Worm (Caenorhabditis elegans) whole organism, late embryonic: ENCODE measurements around the gene rgs-4.

Experiments used
- C08G9.2 ChIP-seq: sonication (generic microtip); optimal IDR thresholded peaks from 2 replicates; lab custom pipeline; 2016; ENCODE audit warnings: mild to moderate bottlenecking, missing genetic modification characterization, moderate library complexity, missing compliant biosample characterization
- C38D4.7 ChIP-seq: fragments of 200-800 bp; sonication (Bioruptor generic); optimal IDR thresholded peaks from 2 replicates; lab custom pipeline; 2018; ENCODE audit warnings: mild to moderate bottlenecking, missing genetic modification characterization, moderate library complexity, missing compliant biosample characterization
- K02D7.2 ChIP-seq: sonication (generic microtip); optimal IDR thresholded peaks from 2 replicates; lab custom pipeline; 2017; ENCODE audit warnings: mild to moderate bottlenecking, missing genetic modification characterization, missing compliant biosample characterization
- K09A11.1 ChIP-seq: sonication (generic microtip); optimal IDR thresholded peaks from 2 replicates; lab custom pipeline; 2017; ENCODE audit warnings: antibody characterized with exemption, mild to moderate bottlenecking, missing genetic modification characterization, missing compliant biosample characterization; ENCODE audit not compliant: insufficient read depth
- T23F11.4 ChIP-seq: fragments of 200-800 bp; sonication (Bioruptor generic); optimal IDR thresholded peaks from 2 replicates; lab custom pipeline; 2018; ENCODE audit warnings: mild to moderate bottlenecking, missing genetic modification characterization, missing compliant biosample characterization
- ceh-18 ChIP-seq: sonication (generic microtip); optimal IDR thresholded peaks from 2 replicates; lab custom pipeline; 2016; ENCODE audit warnings: missing genetic modification characterization, missing compliant biosample characterization
- ceh-19 ChIP-seq: fragments of 200-800 bp; sonication (Bioruptor generic); optimal IDR thresholded peaks from 2 replicates; lab custom pipeline; 2018; ENCODE audit warnings: mild to moderate bottlenecking, missing genetic modification characterization, missing compliant biosample characterization
- ceh-24 ChIP-seq: sonication (generic microtip); optimal IDR thresholded peaks from 2 replicates; lab custom pipeline; 2016; ENCODE audit warnings: mild to moderate bottlenecking, missing genetic modification characterization, missing compliant biosample characterization
- ceh-30 ChIP-seq: fragments of 150-350 bp; optimal IDR thresholded peaks from 2 replicates; lab custom pipeline; 2014; ENCODE audit warnings: missing biosample characterization, missing genetic modification characterization
- ceh-31 ChIP-seq: sonication (generic microtip); optimal IDR thresholded peaks from 2 replicates; lab custom pipeline; 2016; ENCODE audit warnings: missing genetic modification characterization, missing compliant biosample characterization
- ceh-34 ChIP-seq: sonication (generic microtip); optimal IDR thresholded peaks from 2 replicates; lab custom pipeline; 2016; ENCODE audit warnings: mild to moderate bottlenecking, missing genetic modification characterization, missing compliant biosample characterization
- che-1 ChIP-seq: sonication (generic microtip); optimal IDR thresholded peaks from 2 replicates; lab custom pipeline; 2016; ENCODE audit warnings: mild to moderate bottlenecking, missing genetic modification characterization, missing compliant biosample characterization
- dmd-4 ChIP-seq: sonication (generic microtip); optimal IDR thresholded peaks from 2 replicates; lab custom pipeline; 2016; ENCODE audit warnings: borderline replicate concordance, missing genetic modification characterization, missing compliant biosample characterization
- dve-1 ChIP-seq: sonication (generic microtip); optimal IDR thresholded peaks from 2 replicates; lab custom pipeline; 2017; ENCODE audit warnings: antibody characterized with exemption, mild to moderate bottlenecking, missing genetic modification characterization, missing compliant biosample characterization
- elt-2 ChIP-seq: sonication (generic microtip); optimal IDR thresholded peaks from 2 replicates; lab custom pipeline; 2016; ENCODE audit warnings: missing genetic modification reagents, missing genetic modification characterization, missing compliant biosample characterization
- elt-4 ChIP-seq: sonication (generic microtip); optimal IDR thresholded peaks from 2 replicates; lab custom pipeline; 2016; ENCODE audit warnings: missing genetic modification characterization, missing compliant biosample characterization
- fax-1 ChIP-seq: sonication (generic microtip); optimal IDR thresholded peaks from 2 replicates; lab custom pipeline; 2016; ENCODE audit warnings: missing genotype, missing genetic modification characterization, missing compliant biosample characterization
- fkh-6 ChIP-seq: sonication (generic microtip); optimal IDR thresholded peaks from 2 replicates; lab custom pipeline; 2016; ENCODE audit warnings: missing genetic modification characterization, missing compliant biosample characterization
- hlh-13 ChIP-seq: fragments of 200-800 bp; sonication (Bioruptor generic); optimal IDR thresholded peaks from 2 replicates; lab custom pipeline; 2018; ENCODE audit warnings: mild to moderate bottlenecking, missing genetic modification characterization, missing compliant biosample characterization
- hlh-30 ChIP-seq: sonication (generic microtip); optimal IDR thresholded peaks from 2 replicates; lab custom pipeline; 2017; ENCODE audit warnings: antibody characterized with exemption, missing genetic modification characterization, missing compliant biosample characterization; ENCODE audit not compliant: insufficient read depth
- hlh-6 ChIP-seq: sonication (generic microtip); optimal IDR thresholded peaks from 2 replicates; lab custom pipeline; 2016; ENCODE audit warnings: missing genotype, missing genetic modification characterization, missing compliant biosample characterization
- hlh-8 ChIP-seq: sonication (generic microtip); optimal IDR thresholded peaks from 2 replicates; lab custom pipeline; 2016; ENCODE audit warnings: missing genotype, missing genetic modification characterization, missing compliant biosample characterization
- lin-11 ChIP-seq: fragments of 200-800 bp; sonication (Bioruptor generic); optimal IDR thresholded peaks from 2 replicates; lab custom pipeline; 2018; ENCODE audit warnings: mild to moderate bottlenecking, missing genetic modification characterization, missing compliant biosample characterization
- madf-2 ChIP-seq: sonication (generic microtip); optimal IDR thresholded peaks from 2 replicates; lab custom pipeline; 2017; ENCODE audit warnings: missing genetic modification characterization, missing compliant biosample characterization
- mec-3 ChIP-seq: sonication (generic microtip); optimal IDR thresholded peaks from 2 replicates; lab custom pipeline; 2016; ENCODE audit warnings: borderline replicate concordance, missing genetic modification characterization, missing compliant biosample characterization
- nhr-11 ChIP-seq: fragments of 150-350 bp; optimal IDR thresholded peaks from 2 replicates; lab custom pipeline; 2014; ENCODE audit warnings: missing biosample characterization, missing genetic modification characterization
- npax-4 ChIP-seq: sonication (generic microtip); optimal IDR thresholded peaks from 2 replicates; lab custom pipeline; 2016; ENCODE audit warnings: missing genetic modification characterization, missing compliant biosample characterization
- pat-9 ChIP-seq: fragments of 200-800 bp; sonication (Bioruptor generic); optimal IDR thresholded peaks from 2 replicates; lab custom pipeline; 2018; ENCODE audit warnings: mild to moderate bottlenecking, missing genetic modification characterization, moderate library complexity, missing compliant biosample characterization
- pax-1 ChIP-seq: fragments of 150-350 bp; optimal IDR thresholded peaks from 2 replicates; lab custom pipeline; 2014; ENCODE audit warnings: missing biosample characterization, missing genetic modification characterization
- pha-2 ChIP-seq: sonication (generic microtip); optimal IDR thresholded peaks from 2 replicates; lab custom pipeline; 2017; ENCODE audit warnings: mild to moderate bottlenecking, missing genetic modification characterization, missing compliant biosample characterization
- sdc-2 ChIP-seq: sonication (generic microtip); optimal IDR thresholded peaks from 2 replicates; lab custom pipeline; 2016; ENCODE audit warnings: missing genotype, missing genetic modification characterization, missing compliant biosample characterization
- sox-4 ChIP-seq: sonication (generic microtip); optimal IDR thresholded peaks from 2 replicates; lab custom pipeline; 2017; ENCODE audit warnings: mild to moderate bottlenecking, missing genetic modification characterization, inconsistent platforms, missing compliant biosample characterization
- tbx-2 ChIP-seq: sonication (generic microtip); optimal IDR thresholded peaks from 2 replicates; lab custom pipeline; 2016; ENCODE audit warnings: missing genetic modification characterization, missing compliant biosample characterization
- unc-3 ChIP-seq, 2 experiments: fragments of 200-800 bp in 1 of 2; sonication (Bioruptor generic) in 1 of 2; sonication (generic microtip) in 1 of 2; conservative IDR thresholded peaks in 1 of 2; optimal IDR thresholded peaks in 1 of 2; 2 replicates each; pipeline versions ENCODE4 v1.3.6 to Lab custom; 2016 to 2022; ENCODE audit warnings: missing compliant biosample characterization in 2 of 2, missing genetic modification characterization in 2 of 2, missing genetic modification reagents in 1 of 2
- unc-42 ChIP-seq: sonication (generic microtip); optimal IDR thresholded peaks from 2 replicates; lab custom pipeline; 2016; ENCODE audit warnings: missing genotype, missing genetic modification characterization, missing compliant biosample characterization
- unc-55 ChIP-seq: sonication (generic microtip); optimal IDR thresholded peaks from 2 replicates; lab custom pipeline; 2017; ENCODE audit warnings: missing biosample characterization, missing genetic modification reagents, missing genetic modification characterization
- unc-86 ChIP-seq: sonication (generic microtip); optimal IDR thresholded peaks from 2 replicates; lab custom pipeline; 2016; ENCODE audit warnings: missing genetic modification characterization, missing compliant biosample characterization
- zip-5 ChIP-seq: sonication (generic microtip); optimal IDR thresholded peaks from 2 replicates; lab custom pipeline; 2016; ENCODE audit warnings: missing genetic modification characterization, missing compliant biosample characterization

rgs-4 gene

ce11 chrII:12677975-12678866 is 23.7 kb downstream of the rgs-4 start (continued):
- peak; percentile 26 for TF ChIP-seq che-1 (tag; lab: Kevin White, UChicago)
- TF ChIP-seq hlh-8 = peak; percentile 39
- TF ChIP-seq ceh-19 (GFP tag; lab: Kevin White, UChicago) = peak; percentile 38
- peak; percentile 91 for TF ChIP-seq ceh-31
- peak; percentile 58 for TF ChIP-seq unc-55 (GFP tag; lab: Kevin White, UChicago)
- no peak for TF ChIP-seq madf-2 (tag; lab: Kevin White, UChicago)
- no peak for TF ChIP-seq K02D7.2 (tag; lab: Kevin White, UChicago)
- TF ChIP-seq pha-2 = peak; percentile 8
- peak; percentile 89 for TF ChIP-seq C08G9.2 (tag; lab: Kevin White, UChicago)
- peak; percentile 61 for TF ChIP-seq zip-5 (tag; lab: Kevin White, UChicago)
- TF ChIP-seq ceh-34 (tag; lab: Kevin White, UChicago) = no peak
- TF ChIP-seq C38D4.7 (GFP tag; lab: Kevin White, UChicago) = peak; percentile 14
- TF ChIP-seq fkh-6 (tag; lab: Kevin White, UChicago) = peak; percentile 24
- no peak for TF ChIP-seq ceh-24
- TF ChIP-seq hlh-6 = peak; percentile 82
- TF ChIP-seq fax-1 = peak; percentile 33
- TF ChIP-seq, all 69 proteins: peak for 30

ce11 chrII:12678867-12679134 is 24.3 kb downstream of the rgs-4 start, which contains the start of gene Y38E10A.24:
Gene Y38E10A.24 (plus strand): TSS chrII:12679035.
- no peak for TF ChIP-seq ceh-18 (tag; lab: Kevin White, UChicago)
- no peak for TF ChIP-seq elt-2 (tag; lab: Kevin White, UChicago)
- TF ChIP-seq elt-4 (tag; lab: Kevin White, UChicago) = no peak
- no peak for TF ChIP-seq ceh-30 (tag; lab: Kevin White, UChicago)
- no peak for TF ChIP-seq hlh-8
- no peak for TF ChIP-seq nhr-11 (tag; lab: Kevin White, UChicago)
- no peak for TF ChIP-seq pha-2
- no peak for TF ChIP-seq C08G9.2 (tag; lab: Kevin White, UChicago)
- TF ChIP-seq mec-3 (tag; lab: Kevin White, UChicago) = no peak
- TF ChIP-seq ceh-31 = no peak
- TF ChIP-seq K09A11.1 (tag; lab: Kevin White, UChicago) = no peak
- TF ChIP-seq T23F11.4 (GFP tag; lab: Kevin White, UChicago) = no peak
- TF ChIP-seq dmd-4 = no peak
- TF ChIP-seq pat-9 (tag; lab: Kevin White, UChicago) = no peak
- TF ChIP-seq tbx-2 (tag; lab: Kevin White, UChicago) = no peak
- no peak for TF ChIP-seq dve-1 (tag; lab: Kevin White, UChicago)
- no peak for TF ChIP-seq sox-4 (tag; lab: Kevin White, UChicago)
- no peak for TF ChIP-seq sdc-2 (tag; lab: Kevin White, UChicago)
- no peak for TF ChIP-seq ceh-19 (GFP tag; lab: Kevin White, UChicago)
- no peak for TF ChIP-seq pax-1 (tag; lab: Kevin White, UChicago)

- TF ChIP-seq lin-11 (tag; lab: Kevin White, UChicago) = no peak
- no peak for TF ChIP-seq sdc-2 (tag; lab: Kevin White, UChicago)
- TF ChIP-seq fax-1 = no peak
- TF ChIP-seq unc-3 (GFP tag; conservative IDR thresholded peaks at IDR 0.05; lab: Robert Waterston, UW) = no peak
- TF ChIP-seq unc-3 (tag; optimal IDR thresholded peaks at IDR 0.05; lab: Kevin White, UChicago) = no peak
- TF ChIP-seq unc-42 (tag; lab: Kevin White, UChicago) = peak; percentile 26
- TF ChIP-seq npax-4 (tag; lab: Kevin White, UChicago) = no peak
- TF ChIP-seq zip-5 (tag; lab: Kevin White, UChicago) = no peak
- TF ChIP-seq fkh-6 (tag; lab: Kevin White, UChicago) = no peak
- TF ChIP-seq unc-86 (tag; lab: Kevin White, UChicago) = no peak
- no peak for TF ChIP-seq hlh-30
- TF ChIP-seq hlh-13 (GFP tag; lab: Kevin White, UChicago) = no peak
- TF ChIP-seq elt-4 (tag; lab: Kevin White, UChicago) = no peak
- TF ChIP-seq unc-55 (GFP tag; lab: Kevin White, UChicago) = no peak
- TF ChIP-seq C38D4.7 (GFP tag; lab: Kevin White, UChicago) = no peak
- peak; percentile 7 for TF ChIP-seq pax-1 (tag; lab: Kevin White, UChicago)
These were observed 25.1 kb downstream of the rgs-4 start, which contains the start of the genes Y38E10A.33 and cox-10 for ce11 chrII:12679635-12680034. Gene Y38E10A.33 (minus strand): TSS chrII:12679646. Gene cox-10 (plus strand): TSS chrII:12679954.
